Fruit fly (Drosophila melanogaster) whole organism, prepupa: ENCODE results near the gene CG11563.
A peak's percentile ranks its signal among the peaks of the same experiment; 100 is the strongest.

Source experiments
- CG32006 ChIP-seq: fragments of 200-800 bp; sonication (Bioruptor generic); optimal IDR thresholded peaks from 3 replicates; lab custom pipeline; 2017; ENCODE audit warnings: missing biosample characterization, mild to moderate bottlenecking, missing genetic modification characterization
- CG7368 ChIP-seq: fragments of 200-800 bp; sonication (Bioruptor generic); optimal IDR thresholded peaks from 3 replicates; lab custom pipeline; 2016; ENCODE audit warnings: missing biosample characterization, missing genetic modification characterization
- CG8119 ChIP-seq: fragments of 200-800 bp; sonication (Bioruptor generic); IDR thresholded peaks from 3 replicates; pipeline ENCODE4 v1.3.6; 2022; ENCODE audit warnings: missing biosample characterization, missing genetic modification characterization
- Eip78C ChIP-seq: fragments of 200-800 bp; sonication (Bioruptor generic); peaks from one replicate; lab custom pipeline; 2016; ENCODE audit warnings: missing biosample characterization, missing genetic modification characterization
- Hr4 ChIP-seq: fragments of 200-800 bp; sonication (Bioruptor generic); optimal IDR thresholded peaks from 3 replicates; lab custom pipeline; 2016; ENCODE audit warnings: missing biosample characterization, missing genetic modification characterization
- Met ChIP-seq: fragments of 200-800 bp; sonication (Bioruptor generic); optimal IDR thresholded peaks from 3 replicates; lab custom pipeline; 2016; ENCODE audit warnings: missing biosample characterization, missing genetic modification characterization
- eg ChIP-seq: fragments of 200-800 bp; sonication (Bioruptor generic); IDR thresholded peaks from 3 replicates; pipeline ENCODE4 v1.3.6; 2022; ENCODE audit warnings: missing biosample characterization, missing genetic modification characterization
- spab ChIP-seq: fragments of 200-800 bp; sonication (Bioruptor generic); optimal IDR thresholded peaks from 2 replicates; lab custom pipeline; 2017; ENCODE audit warnings: missing biosample characterization, mild to moderate bottlenecking, missing genetic modification characterization, missing genetic modification reagents

dm6 chr3R:31713306-31714123 lies 23.3 kb upstream of the CG11563 start, which contains the start of gene ttk:
- TF ChIP-seq spab (GFP tag; lab: Kevin White, UChicago) (peak; percentile 2), CG8119 (no peak), CG7368 (no peak), eg (GFP tag; lab: Robert Waterston, UW) (peak; percentile 17; the same call in 1 of the 3 replicates), Hr4 (no peak), CG32006 (GFP tag; lab: Kevin White, UChicago) (no peak), Met (GFP tag; lab: Kevin White, UChicago) (peak; percentile 22), Eip78C (GFP tag; lab: Kevin White, UChicago) (peak; percentile 77)
